Worm (Caenorhabditis elegans) whole organism, L4 larva: ENCODE data around the gene rpl-20.
A peak's percentile ranks its signal among the peaks of the same experiment; 100 is the strongest.

ENCODE experiments used
- D1046.2 ChIP-seq: fragments of 200-800 bp; sonication (Bioruptor generic); IDR thresholded peaks from 2 replicates; pipeline ENCODE4 v1.3.6; 2022; ENCODE audit warnings: missing genetic modification characterization, missing compliant biosample characterization
- F26F4.8 ChIP-seq: fragments of 200-800 bp; sonication (Bioruptor generic); conservative IDR thresholded peaks from 2 replicates; pipeline ENCODE4 v1.3.6; 2022; ENCODE audit warnings: missing genetic modification characterization, missing compliant biosample characterization
- F37D6.2 ChIP-seq: sonication (generic microtip); optimal IDR thresholded peaks from 2 replicates; lab custom pipeline; 2016; ENCODE audit warnings: mild to moderate bottlenecking, missing genetic modification characterization, missing compliant biosample characterization
- F44E2.7 ChIP-seq: fragments of 200-800 bp; sonication (Bioruptor generic); IDR thresholded peaks from 2 replicates; pipeline ENCODE4 v2.1.2; 2022; ENCODE audit warnings: missing genetic modification characterization, missing compliant biosample characterization
- T26A8.4 ChIP-seq: fragments of 200-800 bp; sonication (Bioruptor generic); IDR thresholded peaks from 2 replicates; pipeline ENCODE4 v1.3.6; 2022; ENCODE audit warnings: missing genetic modification characterization, missing compliant biosample characterization
- Y5F2A.4 ChIP-seq: fragments of 200-800 bp; sonication (Bioruptor generic); optimal IDR thresholded peaks from 2 replicates; lab custom pipeline; 2018; ENCODE audit warnings: mild to moderate bottlenecking, missing genetic modification characterization, missing compliant biosample characterization
- Y75B8A.6 ChIP-seq: fragments of 200-800 bp; sonication (Bioruptor generic); IDR thresholded peaks from 2 replicates; pipeline ENCODE4 v1.3.6; 2022; ENCODE audit warnings: missing genetic modification reagents, missing genetic modification characterization, missing compliant biosample characterization
- ZK337.2 ChIP-seq: fragments of 200-800 bp; sonication (Bioruptor generic); IDR thresholded peaks from 2 replicates; pipeline ENCODE4 v1.3.6; 2022; ENCODE audit warnings: missing genetic modification reagents, missing genetic modification characterization, missing compliant biosample characterization
- aha-1 ChIP-seq: fragments of 150-350 bp; peaks from one replicate; lab custom pipeline; 2014; ENCODE audit warnings: missing biosample characterization, missing genetic modification characterization
- ceh-28 ChIP-seq: fragments of 150-350 bp; optimal IDR thresholded peaks from 2 replicates; lab custom pipeline; 2014; ENCODE audit warnings: missing biosample characterization, missing genetic modification reagents, missing genetic modification characterization
- ceh-62 ChIP-seq: sonication (generic microtip); optimal IDR thresholded peaks from 2 replicates; lab custom pipeline; 2017; ENCODE audit warnings: missing biosample characterization, missing genetic modification characterization
- ctbp-1 ChIP-seq: fragments of 200-800 bp; sonication (Bioruptor generic); IDR thresholded peaks from 2 replicates; pipeline ENCODE4 v1.3.6; 2022; ENCODE audit warnings: missing genetic modification reagents, missing genetic modification characterization, missing compliant biosample characterization
- daf-12 ChIP-seq: fragments of 150-350 bp; optimal IDR thresholded peaks from 2 replicates; lab custom pipeline; 2014; ENCODE audit warnings: missing biosample characterization, missing genetic modification reagents, missing genetic modification characterization
- daf-19 ChIP-seq: fragments of 200-800 bp; sonication (Bioruptor generic); conservative IDR thresholded peaks from 2 replicates; pipeline ENCODE4 v1.3.6; 2022; ENCODE audit warnings: missing genetic modification characterization, missing compliant biosample characterization
- daf-8 ChIP-seq: fragments of 200-800 bp; sonication (Bioruptor generic); IDR thresholded peaks from 2 replicates; pipeline ENCODE4 v1.3.6; 2022; ENCODE audit warnings: missing genetic modification characterization, missing compliant biosample characterization
- dve-1 ChIP-seq: sonication (generic microtip); optimal IDR thresholded peaks from 2 replicates; lab custom pipeline; 2017; ENCODE audit warnings: antibody characterized with exemption, mild to moderate bottlenecking, missing genetic modification characterization, missing compliant biosample characterization; ENCODE audit not compliant: insufficient read depth
- egl-27 ChIP-seq: sonication (generic microtip); optimal IDR thresholded peaks from 3 replicates; lab custom pipeline; 2017; ENCODE audit warnings: missing biosample characterization, missing genetic modification reagents, missing genetic modification characterization
- fkh-10 ChIP-seq: fragments of 150-350 bp; optimal IDR thresholded peaks from 2 replicates; lab custom pipeline; 2014; ENCODE audit warnings: missing biosample characterization, missing genetic modification reagents, missing genetic modification characterization
- fos-1 ChIP-seq: fragments of 150-350 bp; optimal IDR thresholded peaks from 2 replicates; lab custom pipeline; 2014; ENCODE audit warnings: missing biosample characterization, missing genetic modification characterization
- hlh-30 ChIP-seq: sonication (generic microtip); optimal IDR thresholded peaks from 2 replicates; lab custom pipeline; 2017; ENCODE audit warnings: antibody characterized with exemption, mild to moderate bottlenecking, missing genetic modification characterization, missing compliant biosample characterization; ENCODE audit not compliant: insufficient read depth
- hmg-1.1 ChIP-seq: fragments of 200-800 bp; sonication (Bioruptor generic); IDR thresholded peaks from 2 replicates; pipeline ENCODE4 v1.3.6; 2022; ENCODE audit warnings: missing genetic modification reagents, missing genetic modification characterization, missing compliant biosample characterization
- lim-7 ChIP-seq: fragments of 200-800 bp; sonication (Bioruptor generic); IDR thresholded peaks from 2 replicates; pipeline ENCODE4 v1.3.6; 2022; ENCODE audit warnings: missing genetic modification characterization, missing compliant biosample characterization
- lin-29 ChIP-seq: fragments of 200-800 bp; sonication (Bioruptor generic); IDR thresholded peaks from 2 replicates; pipeline ENCODE4 v1.3.6; 2022; ENCODE audit warnings: missing genetic modification reagents, missing genetic modification characterization, missing compliant biosample characterization
- lin-38 ChIP-seq: fragments of 200-800 bp; sonication (Bioruptor generic); IDR thresholded peaks from 2 replicates; pipeline ENCODE4 v1.3.6; 2022; ENCODE audit warnings: missing genetic modification reagents, missing genetic modification characterization, missing compliant biosample characterization
- lin-39 ChIP-seq: fragments of 150-350 bp; optimal IDR thresholded peaks from 2 replicates; lab custom pipeline; 2014; ENCODE audit warnings: missing biosample characterization, missing genetic modification reagents, missing genetic modification characterization
- lir-3 ChIP-seq: sonication (generic microtip); optimal IDR thresholded peaks from 2 replicates; lab custom pipeline; 2016; ENCODE audit warnings: mild to moderate bottlenecking, missing genetic modification characterization, missing compliant biosample characterization
- lsy-2 ChIP-seq, 2 experiments: fragments of 150-350 bp in 1 of 2; sonication (generic microtip) in 1 of 2; optimal IDR thresholded peaks; 2 replicates each; lab custom pipeline; 2014 to 2017; ENCODE audit warnings: missing biosample characterization in 2 of 2, missing genetic modification characterization in 2 of 2
- mdt-29 ChIP-seq: fragments of 200-800 bp; sonication (Bioruptor generic); IDR thresholded peaks from 2 replicates; pipeline ENCODE4 v1.3.6; 2022; ENCODE audit warnings: missing genetic modification reagents, missing genetic modification characterization, missing compliant biosample characterization
- mes-2 ChIP-seq: sonication (generic microtip); optimal IDR thresholded peaks from 2 replicates; lab custom pipeline; 2016; ENCODE audit warnings: missing genotype, mild to moderate bottlenecking, missing genetic modification characterization, missing compliant biosample characterization; ENCODE audit not compliant: poor library complexity, severe bottlenecking
- mxl-2 ChIP-seq: fragments of 200-800 bp; sonication (Bioruptor generic); conservative IDR thresholded peaks from 2 replicates; pipeline ENCODE4 v1.3.6; 2022; ENCODE audit warnings: missing genetic modification reagents, missing genetic modification characterization, missing compliant biosample characterization
- mxl-3 ChIP-seq: fragments of 200-800 bp; sonication (Bioruptor generic); optimal IDR thresholded peaks from 2 replicates; lab custom pipeline; 2018; ENCODE audit warnings: mild to moderate bottlenecking, missing genetic modification characterization, missing compliant biosample characterization
- nhr-10 ChIP-seq: fragments of 150-350 bp; optimal IDR thresholded peaks from 2 replicates; lab custom pipeline; 2014; ENCODE audit warnings: missing biosample characterization, missing genetic modification characterization
- nhr-102 ChIP-seq: sonication (generic microtip); optimal IDR thresholded peaks from 2 replicates; lab custom pipeline; 2016; ENCODE audit warnings: mild to moderate bottlenecking, missing genetic modification characterization, moderate library complexity, missing compliant biosample characterization
- nhr-237 ChIP-seq: sonication (generic microtip); optimal IDR thresholded peaks from 2 replicates; lab custom pipeline; 2017; ENCODE audit warnings: missing biosample characterization, missing genetic modification characterization
- nhr-25 ChIP-seq: sonication (generic microtip); optimal IDR thresholded peaks from 2 replicates; lab custom pipeline; 2017; ENCODE audit warnings: missing genetic modification characterization, mild to moderate bottlenecking, missing compliant biosample characterization, antibody characterized with exemption, moderate library complexity, borderline replicate concordance; ENCODE audit not compliant: insufficient read depth
- nhr-28 ChIP-seq: fragments of 150-350 bp; optimal IDR thresholded peaks from 2 replicates; lab custom pipeline; 2014; ENCODE audit warnings: missing biosample characterization, missing genetic modification characterization
- nhr-41 ChIP-seq: fragments of 200-800 bp; sonication (Bioruptor generic); IDR thresholded peaks from 2 replicates; pipeline ENCODE4 v1.3.6; 2022; ENCODE audit warnings: missing genetic modification reagents, missing genetic modification characterization, missing compliant biosample characterization
- nhr-6 ChIP-seq: fragments of 150-350 bp; optimal IDR thresholded peaks from 2 replicates; lab custom pipeline; 2014; ENCODE audit warnings: missing biosample characterization, missing genetic modification characterization
- nhr-76 ChIP-seq: fragments of 150-350 bp; optimal IDR thresholded peaks from 2 replicates; lab custom pipeline; 2014; ENCODE audit warnings: missing biosample characterization, missing genetic modification characterization
- php-3 ChIP-seq: fragments of 200-800 bp; sonication (Bioruptor generic); IDR thresholded peaks from 2 replicates; pipeline ENCODE4 v1.3.6; 2022; ENCODE audit warnings: missing genetic modification reagents, missing genetic modification characterization, missing compliant biosample characterization
- rbr-2 ChIP-seq: sonication (generic microtip); optimal IDR thresholded peaks from 2 replicates; lab custom pipeline; 2016; ENCODE audit warnings: missing genotype, missing genetic modification characterization, missing compliant biosample characterization
- saeg-2 ChIP-seq: fragments of 200-800 bp; sonication (Bioruptor generic); IDR thresholded peaks from 2 replicates; pipeline ENCODE4 v1.3.6; 2022; ENCODE audit warnings: missing genetic modification reagents, missing genetic modification characterization, missing compliant biosample characterization
- sdz-12 ChIP-seq: fragments of 200-800 bp; sonication (Bioruptor generic); optimal IDR thresholded peaks from 2 replicates; lab custom pipeline; 2018; ENCODE audit warnings: mild to moderate bottlenecking, missing genetic modification characterization, missing compliant biosample characterization
- skn-1 ChIP-seq: fragments of 150-350 bp; optimal IDR thresholded peaks from 2 replicates; lab custom pipeline; 2014; ENCODE audit warnings: missing biosample characterization, missing genetic modification characterization
- snpc-1.2 ChIP-seq: fragments of 200-800 bp; sonication (Bioruptor generic); IDR thresholded peaks from 2 replicates; pipeline ENCODE4 v1.3.6; 2022; ENCODE audit warnings: missing genetic modification reagents, missing genetic modification characterization, missing compliant biosample characterization
- snpc-4 ChIP-seq: fragments of 150-350 bp; optimal IDR thresholded peaks from 2 replicates; lab custom pipeline; 2014; ENCODE audit warnings: missing biosample characterization, missing genetic modification characterization
- spr-1 ChIP-seq: sonication (generic microtip); optimal IDR thresholded peaks from 2 replicates; lab custom pipeline; 2016; ENCODE audit warnings: mild to moderate bottlenecking, missing genetic modification characterization, missing compliant biosample characterization
- tag-97 ChIP-seq: fragments of 200-800 bp; sonication (Bioruptor generic); IDR thresholded peaks from 2 replicates; pipeline ENCODE4 v1.3.6; 2022; ENCODE audit warnings: missing genetic modification characterization, missing compliant biosample characterization
- tra-1 ChIP-seq: fragments of 200-800 bp; sonication (Bioruptor generic); IDR thresholded peaks from 2 replicates; pipeline ENCODE4 v1.3.6; 2022; ENCODE audit warnings: missing genetic modification reagents, missing genetic modification characterization, missing compliant biosample characterization
- unc-130 ChIP-seq: sonication (generic microtip); optimal IDR thresholded peaks from 2 replicates; lab custom pipeline; 2016; ENCODE audit warnings: missing genetic modification reagents, missing genetic modification characterization, missing compliant biosample characterization
- zip-2 ChIP-seq: fragments of 150-350 bp; optimal IDR thresholded peaks from 2 replicates; lab custom pipeline; 2014; ENCODE audit warnings: missing biosample characterization, missing genetic modification characterization

The rpl-20 gene

DNA sequence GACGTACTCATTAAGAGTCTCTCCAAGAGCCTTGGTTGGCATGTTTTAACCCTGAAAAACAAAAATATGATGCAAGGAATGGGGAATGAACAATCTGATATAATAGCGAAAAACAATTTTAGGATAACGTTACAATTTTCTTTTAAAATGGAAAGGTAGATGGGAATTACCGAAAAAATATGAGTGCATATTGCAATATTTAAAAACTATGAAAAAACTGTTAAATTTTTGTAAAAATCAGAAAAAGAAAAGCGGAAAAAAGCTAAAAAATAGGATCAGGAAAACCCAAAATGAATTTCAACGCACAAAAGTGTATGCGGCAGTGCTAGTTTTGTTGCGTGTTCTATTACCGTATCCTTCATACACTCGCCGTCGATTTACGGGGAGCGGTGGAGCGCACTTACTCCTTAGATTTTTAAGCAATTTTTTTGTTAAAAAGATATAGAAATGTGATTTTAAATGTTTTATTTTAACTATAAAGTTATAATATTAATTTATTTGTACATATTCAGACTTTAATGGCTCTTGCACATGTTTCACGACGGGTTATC, at the start of gene rpl-20, which contains the start of gene Y17G9B.5 (continued):
- TF ChIP-seq nhr-76 (tag; lab: Kevin White, UChicago) (peak; percentile 90), nhr-41 (GFP tag; lab: Robert Waterston, UW) (peak; percentile 97), snpc-1.2 (GFP tag; lab: Robert Waterston, UW) (peak; percentile 97), D1046.2 (GFP tag; lab: Robert Waterston, UW) (peak; percentile 97), fos-1 (tag; lab: Kevin White, UChicago) (peak; percentile 94), ceh-62 (tag; lab: Kevin White, UChicago) (peak; percentile 16), nhr-28 (tag; lab: Kevin White, UChicago) (peak; percentile 98), ceh-28 (peak; percentile 74), fkh-10 (GFP tag; lab: Kevin White, UChicago) (peak; percentile 100), hmg-1.1 (GFP tag; lab: Robert Waterston, UW) (peak; percentile 100), snpc-4 (tag; lab: Kevin White, UChicago) (peak; percentile 65), hlh-30 (tag; lab: Kevin White, UChicago) (peak; percentile 98), unc-130 (GFP tag; lab: Kevin White, UChicago) (peak; percentile 98), egl-27 (peak; percentile 53), nhr-10 (tag; lab: Kevin White, UChicago) (peak; percentile 98), lim-7 (GFP tag; lab: Robert Waterston, UW) (peak; percentile 81), tag-97 (peak; percentile 94; the same call in 1 of the 2 replicates), mdt-29 (GFP tag; lab: Robert Waterston, UW) (peak; percentile 97), F44E2.7 (GFP tag; lab: Robert Waterston, UW) (peak; percentile 91), ctbp-1 (peak; percentile 99), rbr-2 (tag; lab: Kevin White, UChicago) (peak; percentile 100), daf-19 (GFP tag; lab: Robert Waterston, UW) (peak; percentile 99), php-3 (peak; percentile 99), nhr-102 (tag; lab: Kevin White, UChicago) (peak; percentile 99), mxl-3 (GFP tag; lab: Kevin White, UChicago) (peak; percentile 95), spr-1 (tag; lab: Kevin White, UChicago) (peak; percentile 99), lir-3 (tag; lab: Kevin White, UChicago) (peak; percentile 89), dve-1 (tag; lab: Kevin White, UChicago) (peak; percentile 100), lin-39 (peak; percentile 91), nhr-25 (tag; lab: Kevin White, UChicago) (peak; percentile 97), daf-12 (tag; lab: Kevin White, UChicago) (no peak), lin-29 (GFP tag; lab: Robert Waterston, UW) (peak; percentile 99), Y75B8A.6 (GFP tag; lab: Robert Waterston, UW) (peak; percentile 99), zip-2 (tag; lab: Kevin White, UChicago) (peak; percentile 95), T26A8.4 (peak; percentile 100), tra-1 (GFP tag; lab: Robert Waterston, UW) (peak; percentile 99), skn-1 (tag; lab: Kevin White, UChicago) (peak; percentile 99), mes-2 (tag; lab: Kevin White, UChicago) (peak; percentile 99), Y5F2A.4 (GFP tag; lab: Kevin White, UChicago) (peak; percentile 97), mxl-2 (GFP tag; lab: Robert Waterston, UW) (peak; percentile 94), ZK337.2 (GFP tag; lab: Robert Waterston, UW) (peak; percentile 93), saeg-2 (peak; percentile 99), sdz-12 (GFP tag; lab: Kevin White, UChicago) (peak; percentile 97), F37D6.2 (tag; lab: Kevin White, UChicago) (peak; percentile 98), nhr-237 (tag; lab: Kevin White, UChicago) (peak; percentile 86), nhr-6 (tag; lab: Kevin White, UChicago) (peak; percentile 99), F26F4.8 (no peak), daf-8 (GFP tag; lab: Robert Waterston, UW) (peak; percentile 95), lsy-2 (tag; optimal IDR thresholded peaks at IDR 0.05; lab: Kevin White, UChicago) (peak; percentile 100), aha-1 (tag; lab: Kevin White, UChicago) (peak; percentile 99), lin-38 (GFP tag; lab: Robert Waterston, UW) (peak; percentile 100)
